Fruit fly (Drosophila melanogaster): ENCODE data around the gene Aldh7A1.
A peak's percentile ranks its signal among the peaks of the same experiment; 100 is the strongest.

The Aldh7A1 gene

dm6 chr3L:19251643-19252042 is 17.1 kb downstream of the Aldh7A1 start (continued):
- TF ChIP-seq dpn (GFP tag; optimal IDR thresholded peaks at IDR 0.05) (no peak), CG32532 (GFP tag; IDR thresholded peaks at IDR 0.05) (no peak), CG10209 (GFP tag; optimal IDR thresholded peaks at IDR 0.05) (no peak), tin (GFP tag; optimal IDR thresholded peaks at IDR 0.05) (no peak), ind (GFP tag; optimal IDR thresholded peaks at IDR 0.05) (no peak), CG14710 (tag; optimal IDR thresholded peaks at IDR 0.05) (peak; percentile 20), croc (GFP tag; conservative IDR thresholded peaks at IDR 0.05) (no peak), CG4404 (GFP tag; IDR thresholded peaks at IDR 0.05) (no peak), Nf-YB (GFP tag; optimal IDR thresholded peaks at IDR 0.05) (no peak), peb (GFP tag; IDR thresholded peaks at IDR 0.05) (no peak), CTCF (GFP tag; optimal IDR thresholded peaks at IDR 0.05) (no peak), Oaz (GFP tag; IDR thresholded peaks at IDR 0.05) (no peak), pita (GFP tag; optimal IDR thresholded peaks at IDR 0.05) (no peak), Adf1 (GFP tag; IDR thresholded peaks at IDR 0.05) (no peak), CG30431 (GFP tag; optimal IDR thresholded peaks at IDR 0.05) (no peak), Deaf1 (tag; optimal IDR thresholded peaks at IDR 0.05) (no peak), Asciz (GFP tag; optimal IDR thresholded peaks at IDR 0.05) (no peak), odd (GFP tag; optimal IDR thresholded peaks at IDR 0.05) (no peak), ssp (GFP tag; IDR thresholded peaks at IDR 0.05) (no peak), NFAT (GFP tag; IDR thresholded peaks at IDR 0.05) (no peak), CoRest (tag; optimal IDR thresholded peaks at IDR 0.05) (peak; percentile 51), fu2 (GFP tag; optimal IDR thresholded peaks at IDR 0.05) (no peak), Awh (GFP tag; IDR thresholded peaks at IDR 0.05) (no peak), Dad (GFP tag; optimal IDR thresholded peaks at IDR 0.05) (no peak), CG6175 (GFP tag; IDR thresholded peaks at IDR 0.05) (no peak), CG2712 (tag; optimal IDR thresholded peaks at IDR 0.05) (peak; percentile 55), CG12942 (GFP tag; optimal IDR thresholded peaks at IDR 0.05) (no peak), NK7.1 (GFP tag; optimal IDR thresholded peaks at IDR 0.05) (no peak), CG3407 (GFP tag; optimal IDR thresholded peaks at IDR 0.05) (no peak), Spps (tag; optimal IDR thresholded peaks at IDR 0.05) (no peak), gce (GFP tag; IDR thresholded peaks at IDR 0.05) (no peak), shn (GFP tag; optimal IDR thresholded peaks at IDR 0.05) (no peak), Mrtf (GFP tag; IDR thresholded peaks at IDR 0.05) (no peak), CG11085 (GFP tag; IDR thresholded peaks at IDR 0.05) (no peak), Myb (GFP tag; optimal IDR thresholded peaks at IDR 0.05) (no peak), eyg (GFP tag; optimal IDR thresholded peaks at IDR 0.05) (no peak), slbo (GFP tag; IDR thresholded peaks at IDR 0.05) (0 out of 2 replicates have a peak, but pooled peaks have one; percentile 16), Vsx1 (GFP tag; optimal IDR thresholded peaks at IDR 0.05) (no peak), gsb (GFP tag; IDR thresholded peaks at IDR 0.05) (no peak), pzg (GFP tag; optimal IDR thresholded peaks at IDR 0.05) (no peak), CG9817 (tag; optimal IDR thresholded peaks at IDR 0.05) (no peak), CG14860 (GFP tag; IDR thresholded peaks at IDR 0.05; ENCODE audit: partially characterized antibody) (no peak), H15 (GFP tag; IDR thresholded peaks at IDR 0.05) (no peak), Kr (GFP tag; optimal IDR thresholded peaks at IDR 0.05) (no peak), Scr (GFP tag; IDR thresholded peaks at IDR 0.05; ENCODE audit: partially characterized antibody) (no peak), gsb-n (tag; optimal IDR thresholded peaks at IDR 0.05) (no peak), CG33557 (GFP tag; optimal IDR thresholded peaks at IDR 0.05) (no peak), bigmax (GFP tag; optimal IDR thresholded peaks at IDR 0.05) (no peak), Ravus (GFP tag; IDR thresholded peaks at IDR 0.05) (no peak), so (GFP tag; IDR thresholded peaks at IDR 0.05) (no peak), Med (GFP tag) (peak; percentile 60), sim (GFP tag; IDR thresholded peaks at IDR 0.05) (no peak), CG5953 (GFP tag; IDR thresholded peaks at IDR 0.05) (no peak), crp (GFP tag; optimal IDR thresholded peaks at IDR 0.05) (no peak)

Measured in whole organism, embryonic.